Worm (Caenorhabditis elegans) whole organism, L1 larva: ENCODE data around the gene frpr-13.

Source experiments
- C04F5.9 ChIP-seq: sonication (generic microtip); optimal IDR thresholded peaks from 2 replicates; lab custom pipeline; 2016; ENCODE audit warnings: missing genetic modification characterization, missing compliant biosample characterization
- C34B4.2 ChIP-seq: sonication (generic microtip); optimal IDR thresholded peaks from 2 replicates; lab custom pipeline; 2017; ENCODE audit warnings: mild to moderate bottlenecking, missing genetic modification characterization, missing compliant biosample characterization
- F16B12.6 ChIP-seq: fragments of 150-350 bp; optimal IDR thresholded peaks from 2 replicates; lab custom pipeline; 2014; ENCODE audit warnings: missing biosample characterization, missing genetic modification characterization
- Y116A8C.19 ChIP-seq: sonication (generic microtip); optimal IDR thresholded peaks from 2 replicates; lab custom pipeline; 2016; ENCODE audit warnings: missing compliant biosample characterization, missing genetic modification characterization, borderline replicate concordance
- alr-1 ChIP-seq: fragments of 200-800 bp; sonication (Bioruptor generic); optimal IDR thresholded peaks from 2 replicates; lab custom pipeline; 2018; ENCODE audit warnings: borderline replicate concordance, mild to moderate bottlenecking, missing genetic modification characterization, missing compliant biosample characterization
- aly-2 ChIP-seq: fragments of 150-350 bp; optimal IDR thresholded peaks from 2 replicates; lab custom pipeline; 2014; ENCODE audit warnings: missing biosample characterization, missing genetic modification characterization
- ama-1 ChIP-seq: fragments of 150-350 bp; optimal IDR thresholded peaks from 2 replicates; lab custom pipeline; 2014
- ceh-63 ChIP-seq: fragments of 200-800 bp; sonication (Bioruptor generic); optimal IDR thresholded peaks from 2 replicates; lab custom pipeline; 2018; ENCODE audit warnings: mild to moderate bottlenecking, missing genetic modification characterization, missing compliant biosample characterization
- ceh-88 ChIP-seq: fragments of 200-800 bp; sonication (Bioruptor generic); IDR thresholded peaks from 2 replicates; pipeline ENCODE4 v1.3.6; 2022; ENCODE audit warnings: missing genetic modification characterization, missing compliant biosample characterization
- ces-1 ChIP-seq: fragments of 150-350 bp; optimal IDR thresholded peaks from 2 replicates; lab custom pipeline; 2014; ENCODE audit warnings: missing biosample characterization, missing genetic modification reagents, missing genetic modification characterization
- efl-1 ChIP-seq, 4 experiments: fragments of 150-350 bp; optimal IDR thresholded peaks in 3 of 4; peaks in 1 of 4; 1 replicate in 1 of 4; 2 replicates in 3 of 4; lab custom pipeline; 2014; ENCODE audit warnings: missing biosample characterization in 2 of 4, missing genetic modification characterization in 2 of 4, missing genetic modification reagents in 2 of 4
- efl-3 ChIP-seq: fragments of 200-800 bp; sonication (Bioruptor generic); optimal IDR thresholded peaks from 2 replicates; lab custom pipeline; 2018; ENCODE audit warnings: mild to moderate bottlenecking, missing genetic modification characterization, missing compliant biosample characterization
- egl-13 ChIP-seq: sonication (generic microtip); optimal IDR thresholded peaks from 2 replicates; lab custom pipeline; 2016; ENCODE audit warnings: missing genotype, missing genetic modification reagents, missing genetic modification characterization, missing compliant biosample characterization
- elt-2 ChIP-seq: sonication (generic microtip); optimal IDR thresholded peaks from 2 replicates; lab custom pipeline; 2016; ENCODE audit warnings: missing genetic modification characterization, mild to moderate bottlenecking, inconsistent platforms, missing compliant biosample characterization, missing genetic modification reagents
- elt-3 ChIP-seq, 6 experiments: fragments of 150-350 bp in 1 of 6; sonication (generic microtip); optimal IDR thresholded peaks; 2 replicates each; lab custom pipeline; 2017 to 2018; ENCODE audit warnings: missing biosample characterization in 6 of 6, missing genetic modification characterization in 6 of 6, inconsistent platforms in 1 of 6
- ets-5 ChIP-seq: fragments of 200-800 bp; sonication (Bioruptor generic); IDR thresholded peaks from 2 replicates; pipeline ENCODE4 v1.3.6; 2022; ENCODE audit warnings: missing genetic modification characterization, missing compliant biosample characterization
- fkh-10 ChIP-seq: sonication (generic microtip); optimal IDR thresholded peaks from 2 replicates; lab custom pipeline; 2017; ENCODE audit warnings: missing biosample characterization, missing genetic modification reagents, missing genetic modification characterization
- fkh-8 ChIP-seq: sonication (generic microtip); optimal IDR thresholded peaks from 2 replicates; lab custom pipeline; 2016; ENCODE audit warnings: mild to moderate bottlenecking, missing genetic modification characterization, missing compliant biosample characterization
- fos-1 ChIP-seq: fragments of 150-350 bp; optimal IDR thresholded peaks from 2 replicates; lab custom pipeline; 2014; ENCODE audit warnings: missing biosample characterization, missing genetic modification characterization
- hlh-17 ChIP-seq: fragments of 200-800 bp; sonication (Bioruptor generic); optimal IDR thresholded peaks from 2 replicates; lab custom pipeline; 2018; ENCODE audit warnings: missing genetic modification characterization, mild to moderate bottlenecking, missing compliant biosample characterization, moderate library complexity, borderline replicate concordance
- hlh-4 ChIP-seq: sonication (generic microtip); optimal IDR thresholded peaks from 2 replicates; lab custom pipeline; 2016; ENCODE audit warnings: mild to moderate bottlenecking, missing genetic modification characterization, missing compliant biosample characterization
- irx-1 ChIP-seq: sonication (generic microtip); optimal IDR thresholded peaks from 2 replicates; lab custom pipeline; 2016; ENCODE audit warnings: missing genetic modification characterization, missing compliant biosample characterization
- isw-1 ChIP-seq: fragments of 200-800 bp; sonication (Bioruptor generic); IDR thresholded peaks from 2 replicates; pipeline ENCODE4 v1.3.6; 2022; ENCODE audit warnings: missing genetic modification characterization, missing compliant biosample characterization
- jun-1 ChIP-seq: fragments of 150-350 bp; optimal IDR thresholded peaks from 2 replicates; lab custom pipeline; 2014; ENCODE audit warnings: missing biosample characterization, missing genetic modification reagents, missing genetic modification characterization
- lin-14 ChIP-seq: fragments of 200-800 bp; sonication (Bioruptor generic); optimal IDR thresholded peaks from 2 replicates; lab custom pipeline; 2018; ENCODE audit warnings: mild to moderate bottlenecking, missing genetic modification characterization, moderate library complexity, missing compliant biosample characterization
- lin-15B ChIP-seq: fragments of 150-350 bp; sonication (generic microtip); optimal IDR thresholded peaks from 3 replicates; lab custom pipeline; 2014; ENCODE audit warnings: missing biosample characterization, missing genetic modification characterization
- lin-39 ChIP-seq: fragments of 150-350 bp; optimal IDR thresholded peaks from 2 replicates; lab custom pipeline; 2014; ENCODE audit warnings: missing biosample characterization, missing genetic modification reagents, missing genetic modification characterization
- lir-3 ChIP-seq: sonication (generic microtip); optimal IDR thresholded peaks from 2 replicates; lab custom pipeline; 2016; ENCODE audit warnings: mild to moderate bottlenecking, missing genetic modification characterization, moderate library complexity, missing compliant biosample characterization; ENCODE audit not compliant: poor library complexity
- lsy-2 ChIP-seq, 2 experiments: fragments of 150-350 bp; optimal IDR thresholded peaks; 2 replicates each; lab custom pipeline; 2014; ENCODE audit warnings: missing biosample characterization in 2 of 2, missing genetic modification characterization in 2 of 2
- mef-2 ChIP-seq: fragments of 150-350 bp; optimal IDR thresholded peaks from 2 replicates; lab custom pipeline; 2014; ENCODE audit warnings: missing biosample characterization, missing genetic modification characterization
- mep-1 ChIP-seq: fragments of 150-350 bp; optimal IDR thresholded peaks from 2 replicates; lab custom pipeline; 2014; ENCODE audit warnings: missing biosample characterization, missing genetic modification characterization
- nhr-11 ChIP-seq: fragments of 150-350 bp; optimal IDR thresholded peaks from 2 replicates; lab custom pipeline; 2014; ENCODE audit warnings: missing biosample characterization, missing genetic modification characterization
- nhr-12 ChIP-seq: sonication (generic microtip); optimal IDR thresholded peaks from 2 replicates; lab custom pipeline; 2017; ENCODE audit warnings: missing biosample characterization, missing genetic modification characterization
- nhr-19 ChIP-seq: fragments of 200-800 bp; sonication (Bioruptor generic); conservative IDR thresholded peaks from 2 replicates; pipeline ENCODE4 v1.3.6; 2022; ENCODE audit warnings: missing genetic modification characterization, missing compliant biosample characterization
- nhr-28 ChIP-seq: fragments of 150-350 bp; optimal IDR thresholded peaks from 2 replicates; lab custom pipeline; 2014; ENCODE audit warnings: missing biosample characterization, missing genetic modification characterization
- nhr-71 ChIP-seq: sonication (generic microtip); optimal IDR thresholded peaks from 2 replicates; lab custom pipeline; 2016; ENCODE audit warnings: mild to moderate bottlenecking, missing genetic modification characterization, moderate library complexity, missing compliant biosample characterization
- nhr-76 ChIP-seq: sonication (generic microtip); optimal IDR thresholded peaks from 2 replicates; lab custom pipeline; 2017; ENCODE audit warnings: missing biosample characterization, missing genetic modification characterization
- nhr-84 ChIP-seq: sonication (generic microtip); optimal IDR thresholded peaks from 2 replicates; lab custom pipeline; 2017; ENCODE audit warnings: missing biosample characterization, missing genetic modification characterization
- nhr-90 ChIP-seq: sonication (generic microtip); optimal IDR thresholded peaks from 2 replicates; lab custom pipeline; 2016; ENCODE audit warnings: mild to moderate bottlenecking, missing genetic modification characterization, missing compliant biosample characterization; ENCODE audit not compliant: poor library complexity
- rnt-1 ChIP-seq: sonication (generic microtip); optimal IDR thresholded peaks from 2 replicates; lab custom pipeline; 2016; ENCODE audit warnings: mild to moderate bottlenecking, missing genetic modification characterization, moderate library complexity, missing compliant biosample characterization
- snu-23 ChIP-seq: sonication (generic microtip); optimal IDR thresholded peaks from 2 replicates; lab custom pipeline; 2016; ENCODE audit warnings: missing genetic modification characterization, missing compliant biosample characterization
- sox-4 ChIP-seq: sonication (generic microtip); optimal IDR thresholded peaks from 2 replicates; lab custom pipeline; 2016; ENCODE audit warnings: missing genetic modification characterization, missing compliant biosample characterization
- sup-37 ChIP-seq: fragments of 200-800 bp; sonication (Bioruptor generic); optimal IDR thresholded peaks from 2 replicates; lab custom pipeline; 2018; ENCODE audit warnings: mild to moderate bottlenecking, missing genetic modification characterization, missing compliant biosample characterization
- swsn-7 ChIP-seq: sonication (generic microtip); optimal IDR thresholded peaks from 2 replicates; lab custom pipeline; 2016; ENCODE audit warnings: missing genetic modification characterization, missing compliant biosample characterization
- tbx-2 ChIP-seq: sonication (generic microtip); optimal IDR thresholded peaks from 2 replicates; lab custom pipeline; 2016; ENCODE audit warnings: missing genetic modification characterization, missing compliant biosample characterization
- unc-62 ChIP-seq: fragments of 150-350 bp; optimal IDR thresholded peaks from 2 replicates; lab custom pipeline; 2014; ENCODE audit warnings: missing biosample characterization, missing genetic modification reagents, missing genetic modification characterization
- unc-86 ChIP-seq: sonication (generic microtip); optimal IDR thresholded peaks from 2 replicates; lab custom pipeline; 2016; ENCODE audit warnings: missing genetic modification characterization, missing compliant biosample characterization
- xbp-1 ChIP-seq: sonication (generic microtip); optimal IDR thresholded peaks from 2 replicates; lab custom pipeline; 2016; ENCODE audit warnings: missing genetic modification characterization, missing compliant biosample characterization
- zag-1 ChIP-seq: fragments of 150-350 bp; optimal IDR thresholded peaks from 2 replicates; lab custom pipeline; 2014; ENCODE audit warnings: missing biosample characterization, missing genetic modification characterization
- ztf-11 ChIP-seq, 2 experiments: sonication (generic microtip); optimal IDR thresholded peaks; 2 replicates each; lab custom pipeline; 2016 to 2017; ENCODE audit warnings: missing genetic modification characterization in 2 of 2, missing biosample characterization in 1 of 2, missing compliant biosample characterization in 1 of 2

Gene frpr-13

ce11 chrV:8936791-8937475 lies 38.1 kb downstream of the frpr-13 start (continued):
- TF ChIP-seq nhr-19 (GFP tag; lab: Robert Waterston, UW) (peak; percentile 49), efl-3 (GFP tag; lab: Kevin White, UChicago) (no peak), nhr-84 (tag; lab: Kevin White, UChicago) (no peak), ztf-11 (tag; optimal IDR thresholded peaks at IDR 0.05; lab: Kevin White, UChicago) (no peak), F16B12.6 (tag; lab: Kevin White, UChicago) (no peak), jun-1 (tag; lab: Kevin White, UChicago) (no peak), zag-1 (no peak), snu-23 (GFP tag; lab: Kevin White, UChicago) (peak; percentile 49), mep-1 (tag; lab: Kevin White, UChicago) (peak; percentile 66), lin-14 (GFP tag; lab: Kevin White, UChicago) (peak; percentile 78), lin-39 (tag; lab: Kevin White, UChicago) (no peak), lir-3 (tag; lab: Kevin White, UChicago) (no peak), ceh-63 (GFP tag; lab: Kevin White, UChicago) (no peak), sox-4 (tag; lab: Kevin White, UChicago) (no peak), mef-2 (tag; lab: Kevin White, UChicago) (no peak), unc-62 (GFP tag; lab: Kevin White, UChicago) (no peak), C04F5.9 (no peak), ces-1 (GFP tag; lab: Kevin White, UChicago) (no peak), lin-15B (tag; lab: Kevin White, UChicago) (no peak), ama-1 (lab: Kevin White, UChicago) (no peak), elt-2 (tag; lab: Kevin White, UChicago) (peak; percentile 14), nhr-28 (no peak), hlh-4 (tag; lab: Kevin White, UChicago) (no peak), nhr-71 (tag; lab: Kevin White, UChicago) (peak; percentile 51), nhr-90 (tag; lab: Kevin White, UChicago) (no peak), ceh-88 (GFP tag; lab: Robert Waterston, UW) (no peak), efl-1 (optimal IDR thresholded peaks at IDR 0.05; lab: Kevin White, UChicago) (no peak), efl-1 (GFP tag; optimal IDR thresholded peaks at IDR 0.05 in 1 of 2; lab: Kevin White, UChicago) (peak in 1 of 2 experiments; percentile 59), C34B4.2 (tag; lab: Kevin White, UChicago) (no peak), elt-3 (tag; optimal IDR thresholded peaks at IDR 0.05; lab: Kevin White, UChicago) (peak in 1 of 6 experiments; percentile 21), swsn-7 (tag; lab: Kevin White, UChicago) (peak; percentile 31), ets-5 (GFP tag; lab: Robert Waterston, UW) (no peak), fos-1 (tag; lab: Kevin White, UChicago) (no peak), aly-2 (tag; lab: Kevin White, UChicago) (no peak), rnt-1 (tag; lab: Kevin White, UChicago) (peak; percentile 58), nhr-12 (tag; lab: Kevin White, UChicago) (no peak), sup-37 (GFP tag; lab: Kevin White, UChicago) (no peak), irx-1 (tag; lab: Kevin White, UChicago) (no peak), lsy-2 (tag; optimal IDR thresholded peaks at IDR 0.05; lab: Kevin White, UChicago) (peak in 1 of 2 experiments; percentile 21), isw-1 (GFP tag; lab: Robert Waterston, UW) (no peak), nhr-76 (tag; lab: Kevin White, UChicago) (no peak), nhr-11 (tag; lab: Kevin White, UChicago) (no peak), tbx-2 (no peak), fkh-10 (GFP tag; lab: Kevin White, UChicago) (no peak), egl-13 (tag; lab: Kevin White, UChicago) (no peak), alr-1 (no peak), unc-86 (tag; lab: Kevin White, UChicago) (no peak), xbp-1 (tag; lab: Kevin White, UChicago) (no peak), fkh-8 (tag; lab: Kevin White, UChicago) (no peak), hlh-17 (GFP tag; lab: Kevin White, UChicago) (no peak), Y116A8C.19 (no peak)
